Fruit fly (Drosophila melanogaster) Kc167 (cell line): ENCODE measurements around the gene CG12194.

ENCODE experiments used
- Sin3A ChIP-seq: fragments of >200 bp; optimal IDR thresholded peaks from 2 replicates; lab custom pipeline; 2018; ENCODE audit warnings: missing external identifiers
- psq ChIP-seq: fragments of >200 bp; optimal IDR thresholded peaks from 2 replicates; lab custom pipeline; 2017; ENCODE audit warnings: missing external identifiers

dm6 chr2L:4830490-4830889 is 7.7 kb upstream of the CG12194 start, which contains the start of gene Fnta:
- TF ChIP-seq psq (lab: Kevin White, UChicago), result no peak
- TF ChIP-seq Sin3A (lab: Kevin White, UChicago), result no peak
